Worm (Caenorhabditis elegans) whole organism, young adult: Measurements from ENCODE around the gene T14G12.6.

ENCODE experiments used
- B0261.1 ChIP-seq: sonication (generic microtip); optimal IDR thresholded peaks from 2 replicates; lab custom pipeline; 2016; ENCODE audit warnings: mild to moderate bottlenecking, missing genetic modification characterization, moderate library complexity, missing compliant biosample characterization
- C06A6.2 ChIP-seq: fragments of 200-800 bp; sonication (Bioruptor generic); conservative IDR thresholded peaks from 2 replicates; pipeline ENCODE4 v1.3.6; 2022; ENCODE audit warnings: missing genetic modification characterization, missing compliant biosample characterization
- C17E4.6 ChIP-seq: fragments of 200-800 bp; sonication (Bioruptor generic); IDR thresholded peaks from 2 replicates; pipeline ENCODE4 v1.3.6; 2022; ENCODE audit warnings: missing genetic modification reagents, missing genetic modification characterization, missing compliant biosample characterization
- D2030.7 ChIP-seq: fragments of 200-800 bp; sonication (Bioruptor generic); IDR thresholded peaks from 2 replicates; pipeline ENCODE4 v1.3.6; 2022; ENCODE audit warnings: missing genetic modification reagents, missing genetic modification characterization, missing compliant biosample characterization
- F33H1.4 ChIP-seq: fragments of 200-800 bp; sonication (Bioruptor generic); IDR thresholded peaks from 2 replicates; pipeline ENCODE4 v1.3.6; 2022; ENCODE audit warnings: missing genetic modification reagents, missing genetic modification characterization, missing compliant biosample characterization
- F37B4.10 ChIP-seq: fragments of 200-800 bp; sonication (Bioruptor generic); IDR thresholded peaks from 2 replicates; pipeline ENCODE4 v1.3.6; 2022; ENCODE audit warnings: missing genetic modification characterization, missing compliant biosample characterization
- F39B2.1 ChIP-seq: fragments of 200-800 bp; sonication (Bioruptor generic); IDR thresholded peaks from 2 replicates; pipeline ENCODE4 v1.3.6; 2022; ENCODE audit warnings: missing genetic modification reagents, missing genetic modification characterization, missing compliant biosample characterization
- F49E8.2 ChIP-seq: sonication (generic microtip); optimal IDR thresholded peaks from 3 replicates; lab custom pipeline; 2017; ENCODE audit warnings: missing genetic modification characterization, mild to moderate bottlenecking, missing compliant biosample characterization, antibody characterized with exemption, moderate library complexity; ENCODE audit not compliant: insufficient read depth
- F55B11.4 ChIP-seq: sonication (generic microtip); optimal IDR thresholded peaks from 2 replicates; lab custom pipeline; 2016; ENCODE audit warnings: missing compliant biosample characterization, missing genetic modification characterization, borderline replicate concordance; ENCODE audit not compliant: insufficient read depth
- K11D2.4 ChIP-seq: fragments of 200-800 bp; sonication (Bioruptor generic); IDR thresholded peaks from 2 replicates; pipeline ENCODE4 v1.3.6; 2022; ENCODE audit warnings: missing genetic modification reagents, missing genetic modification characterization, missing compliant biosample characterization
- T26A5.8 ChIP-seq: sonication (generic microtip); optimal IDR thresholded peaks from 2 replicates; lab custom pipeline; 2016; ENCODE audit warnings: missing genetic modification characterization, missing compliant biosample characterization
- Y67H2A.10 ChIP-seq: fragments of 200-800 bp; sonication (Bioruptor generic); conservative IDR thresholded peaks from 2 replicates; pipeline ENCODE4 v1.3.6; 2022; ENCODE audit warnings: missing genetic modification reagents, missing genetic modification characterization, missing compliant biosample characterization
- Y95B8A.8 ChIP-seq: fragments of 200-800 bp; sonication (Bioruptor generic); IDR thresholded peaks from 2 replicates; pipeline ENCODE4 v1.3.6; 2022; ENCODE audit warnings: missing genetic modification reagents, missing genetic modification characterization, missing compliant biosample characterization
- akir-1 ChIP-seq: fragments of 200-800 bp; sonication (Bioruptor generic); optimal IDR thresholded peaks from 2 replicates; lab custom pipeline; 2018; ENCODE audit warnings: mild to moderate bottlenecking, missing genetic modification characterization, moderate library complexity, missing compliant biosample characterization
- atf-7 ChIP-seq: sonication (generic microtip); optimal IDR thresholded peaks from 2 replicates; lab custom pipeline; 2017; ENCODE audit warnings: mild to moderate bottlenecking, missing genetic modification characterization, missing compliant biosample characterization
- bed-1 ChIP-seq: fragments of 200-800 bp; sonication (Bioruptor generic); IDR thresholded peaks from 2 replicates; pipeline ENCODE4 v1.3.6; 2022; ENCODE audit warnings: missing genetic modification reagents, missing genetic modification characterization, missing compliant biosample characterization
- bed-2 ChIP-seq: fragments of 200-800 bp; sonication (Bioruptor generic); IDR thresholded peaks from 2 replicates; pipeline ENCODE4 v1.3.6; 2022; ENCODE audit warnings: missing genetic modification reagents, missing genetic modification characterization, missing compliant biosample characterization
- cebp-2 ChIP-seq: fragments of 200-800 bp; sonication (Bioruptor generic); IDR thresholded peaks from 2 replicates; pipeline ENCODE4 v1.3.6; 2022; ENCODE audit warnings: missing genetic modification characterization, missing compliant biosample characterization
- ceh-27 ChIP-seq: fragments of 200-800 bp; sonication (Bioruptor generic); optimal IDR thresholded peaks from 2 replicates; lab custom pipeline; 2018; ENCODE audit warnings: mild to moderate bottlenecking, missing genetic modification characterization, moderate library complexity, missing compliant biosample characterization
- ceh-79 ChIP-seq: sonication (generic microtip); optimal IDR thresholded peaks from 2 replicates; lab custom pipeline; 2017; ENCODE audit warnings: mild to moderate bottlenecking, missing genetic modification characterization, missing compliant biosample characterization
- ceh-91 ChIP-seq: fragments of 200-800 bp; sonication (Bioruptor generic); IDR thresholded peaks from 2 replicates; pipeline ENCODE4 v1.3.6; 2022; ENCODE audit warnings: missing genetic modification reagents, missing genetic modification characterization, missing compliant biosample characterization
- die-1 ChIP-seq: sonication (generic microtip); optimal IDR thresholded peaks from 2 replicates; lab custom pipeline; 2016; ENCODE audit warnings: missing genotype, mild to moderate bottlenecking, missing genetic modification characterization, missing compliant biosample characterization
- dpff-1 ChIP-seq: sonication (generic microtip); optimal IDR thresholded peaks from 2 replicates; lab custom pipeline; 2017; ENCODE audit warnings: mild to moderate bottlenecking, missing genetic modification characterization, missing compliant biosample characterization
- ets-4 ChIP-seq: fragments of 200-800 bp; sonication (Bioruptor generic); optimal IDR thresholded peaks from 2 replicates; lab custom pipeline; 2018; ENCODE audit warnings: mild to moderate bottlenecking, missing genetic modification characterization, missing compliant biosample characterization
- hlh-12 ChIP-seq: sonication (generic microtip); optimal IDR thresholded peaks from 2 replicates; lab custom pipeline; 2016; ENCODE audit warnings: missing genetic modification characterization, missing compliant biosample characterization
- hlh-26 ChIP-seq: fragments of 200-800 bp; sonication (Bioruptor generic); conservative IDR thresholded peaks from 2 replicates; pipeline ENCODE4 v1.3.6; 2022; ENCODE audit warnings: missing genetic modification reagents, missing genetic modification characterization, missing compliant biosample characterization
- hmg-20 ChIP-seq: fragments of 200-800 bp; sonication (Bioruptor generic); IDR thresholded peaks from 2 replicates; pipeline ENCODE4 v1.3.6; 2022; ENCODE audit warnings: missing genetic modification reagents, missing genetic modification characterization, missing compliant biosample characterization
- hrde-1 ChIP-seq: sonication (generic microtip); optimal IDR thresholded peaks from 2 replicates; lab custom pipeline; 2016; ENCODE audit warnings: missing genetic modification characterization, mild to moderate bottlenecking, missing compliant biosample characterization, moderate library complexity, missing genotype, missing genetic modification reagents, borderline replicate concordance
- lin-26 ChIP-seq: fragments of 200-800 bp; sonication (Bioruptor generic); IDR thresholded peaks from 2 replicates; pipeline ENCODE4 v1.3.6; 2022; ENCODE audit warnings: missing genetic modification reagents, missing genetic modification characterization, missing compliant biosample characterization
- lin-40 ChIP-seq: sonication (generic microtip); optimal IDR thresholded peaks from 2 replicates; lab custom pipeline; 2016; ENCODE audit warnings: missing genetic modification characterization, mild to moderate bottlenecking, missing compliant biosample characterization, missing genotype, missing genetic modification reagents
- lsl-1 ChIP-seq: fragments of 200-800 bp; sonication (Bioruptor generic); optimal IDR thresholded peaks from 2 replicates; lab custom pipeline; 2018; ENCODE audit warnings: mild to moderate bottlenecking, missing genetic modification characterization, moderate library complexity, missing compliant biosample characterization
- madf-3 ChIP-seq: fragments of 200-800 bp; sonication (Bioruptor generic); IDR thresholded peaks from 2 replicates; pipeline ENCODE4 v1.3.6; 2022; ENCODE audit warnings: missing genetic modification reagents, missing genetic modification characterization, missing compliant biosample characterization
- mcd-1 ChIP-seq: fragments of 200-800 bp; sonication (Bioruptor generic); IDR thresholded peaks from 2 replicates; pipeline ENCODE4 v1.3.6; 2022; ENCODE audit warnings: missing genetic modification reagents, missing genetic modification characterization, missing compliant biosample characterization
- mes-4 ChIP-seq: sonication (generic microtip); optimal IDR thresholded peaks from 2 replicates; lab custom pipeline; 2016; ENCODE audit warnings: missing genotype, missing genetic modification characterization, missing compliant biosample characterization
- mxl-1 ChIP-seq: sonication (generic microtip); optimal IDR thresholded peaks from 2 replicates; lab custom pipeline; 2016; ENCODE audit warnings: missing genetic modification characterization, missing compliant biosample characterization
- nfya-1 ChIP-seq: sonication (generic microtip); optimal IDR thresholded peaks from 2 replicates; lab custom pipeline; 2017; ENCODE audit warnings: antibody characterized with exemption, missing compliant biosample characterization, missing genetic modification characterization, borderline replicate concordance; ENCODE audit not compliant: insufficient read depth
- nhr-80 ChIP-seq: sonication (generic microtip); optimal IDR thresholded peaks from 2 replicates; lab custom pipeline; 2016; ENCODE audit warnings: missing genetic modification characterization, missing compliant biosample characterization
- pha-4 ChIP-seq: fragments of 150-350 bp; sonication (generic microtip); optimal IDR thresholded peaks from 2 replicates; lab custom pipeline; 2014; ENCODE audit warnings: missing biosample characterization, missing genetic modification reagents, missing genetic modification characterization
- snpc-1.1 ChIP-seq: sonication (generic microtip); optimal IDR thresholded peaks from 2 replicates; lab custom pipeline; 2017; ENCODE audit warnings: missing genetic modification characterization, mild to moderate bottlenecking, missing compliant biosample characterization, antibody characterized with exemption, moderate library complexity, missing genotype, missing genetic modification reagents; ENCODE audit not compliant: insufficient read depth
- snpc-1.3 ChIP-seq: sonication (generic microtip); optimal IDR thresholded peaks from 2 replicates; lab custom pipeline; 2017; ENCODE audit warnings: missing genetic modification characterization, mild to moderate bottlenecking, missing compliant biosample characterization, antibody characterized with exemption, moderate library complexity, missing genotype, missing genetic modification reagents; ENCODE audit not compliant: insufficient read depth
- snpc-4 ChIP-seq, 5 experiments: fragments of 150-350 bp in 1 of 5; sonication (generic microtip) in 4 of 5; optimal IDR thresholded peaks; 2 replicates each; lab custom pipeline; 2014 to 2018; ENCODE audit warnings: missing genetic modification characterization in 5 of 5, missing biosample characterization in 3 of 5, antibody characterized with exemption in 2 of 5, mild to moderate bottlenecking in 2 of 5, missing compliant biosample characterization in 2 of 5, missing genotype in 2 of 5, moderate library complexity in 2 of 5, missing genetic modification reagents in 1 of 5
- zfh-2 ChIP-seq: fragments of 200-800 bp; sonication (Bioruptor generic); conservative IDR thresholded peaks from 2 replicates; pipeline ENCODE4 v1.3.6; 2022; ENCODE audit warnings: missing genetic modification reagents, missing genetic modification characterization, missing compliant biosample characterization
- ztf-22 ChIP-seq: fragments of 200-800 bp; sonication (Bioruptor generic); optimal IDR thresholded peaks from 2 replicates; lab custom pipeline; 2018; ENCODE audit warnings: mild to moderate bottlenecking, missing genetic modification characterization, moderate library complexity, missing compliant biosample characterization

The T14G12.6 gene

DNA sequence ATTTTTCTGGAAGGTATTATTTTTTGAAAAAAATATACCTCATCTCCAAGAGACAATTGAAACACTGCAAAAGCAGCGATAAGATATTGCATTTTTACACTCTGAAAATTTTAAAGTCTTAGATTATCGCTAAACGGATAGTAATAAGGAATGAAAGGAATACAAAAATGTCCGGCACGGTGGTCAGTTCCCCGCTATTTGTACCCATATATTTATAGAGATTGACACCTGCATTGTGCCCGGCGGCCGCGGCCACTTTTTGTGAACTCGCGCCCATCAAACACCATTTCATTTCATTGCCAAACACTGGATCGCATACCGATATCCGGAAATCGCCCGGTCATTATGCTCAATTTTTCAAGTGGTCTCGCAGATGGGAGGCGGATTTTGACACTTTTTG lies 33.5 kb upstream of the T14G12.6 start, which contains the start of gene idpp-5:
TSS of gene idpp-5 (minus strand) at position 101 of the 400 bp plus-strand sequence.
- TF ChIP-seq Y67H2A.10 (GFP tag; lab: Robert Waterston, UW) (no peak), zfh-2 (no peak), bed-2 (GFP tag; lab: Robert Waterston, UW) (no peak), F55B11.4 (tag; lab: Kevin White, UChicago) (no peak), C06A6.2 (GFP tag; lab: Robert Waterston, UW) (no peak), ceh-27 (GFP tag; lab: Kevin White, UChicago) (no peak), snpc-1.1 (tag; lab: Kevin White, UChicago) (no peak), lsl-1 (GFP tag; lab: Kevin White, UChicago) (no peak), ztf-22 (no peak), lin-26 (GFP tag; lab: Robert Waterston, UW) (no peak), C17E4.6 (GFP tag; lab: Robert Waterston, UW) (no peak)

ce11 chrX:3791098-3791497 lies 31.9 kb upstream of the T14G12.6 start:
- no peak for TF ChIP-seq atf-7 (tag; lab: Kevin White, UChicago)
- no peak for TF ChIP-seq pha-4 (tag; lab: Kevin White, UChicago)
- TF ChIP-seq Y95B8A.8 (GFP tag; lab: Robert Waterston, UW), result no peak
- no peak for TF ChIP-seq F37B4.10 (GFP tag; lab: Robert Waterston, UW)
- TF ChIP-seq F33H1.4 (GFP tag; lab: Robert Waterston, UW), result no peak
- no peak for TF ChIP-seq nhr-80 (tag; lab: Kevin White, UChicago)
- no peak for TF ChIP-seq C17E4.6 (GFP tag; lab: Robert Waterston, UW)
- no peak for TF ChIP-seq F55B11.4 (tag; lab: Kevin White, UChicago)
- no peak for TF ChIP-seq dpff-1 (tag; lab: Kevin White, UChicago)
- TF ChIP-seq madf-3 (GFP tag; lab: Robert Waterston, UW), result no peak
- TF ChIP-seq mxl-1 (tag; lab: Kevin White, UChicago), result no peak
- TF ChIP-seq snpc-4 (GFP tag; optimal IDR thresholded peaks at IDR 0.05; lab: Kevin White, UChicago), result no peak
- no peak for TF ChIP-seq snpc-4 (tag; optimal IDR thresholded peaks at IDR 0.05; lab: Kevin White, UChicago)

- TF ChIP-seq akir-1 (GFP tag; lab: Kevin White, UChicago) (no peak), hlh-12 (tag; lab: Kevin White, UChicago) (no peak), B0261.1 (tag; lab: Kevin White, UChicago) (no peak), snpc-1.3 (tag; lab: Kevin White, UChicago) (no peak), T26A5.8 (tag; lab: Kevin White, UChicago) (no peak), nfya-1 (tag; lab: Kevin White, UChicago) (no peak), ets-4 (no peak), die-1 (peak; percentile 0), F49E8.2 (no peak), cebp-2 (GFP tag; lab: Robert Waterston, UW) (no peak), hrde-1 (tag; lab: Kevin White, UChicago) (no peak), hmg-20 (GFP tag; lab: Robert Waterston, UW) (no peak), ceh-91 (GFP tag; lab: Robert Waterston, UW) (no peak), hlh-26 (GFP tag; lab: Robert Waterston, UW) (no peak), ceh-79 (tag; lab: Kevin White, UChicago) (no peak), K11D2.4 (0 out of 2 replicates have a peak, but pooled peaks have one; percentile 36), mcd-1 (GFP tag; lab: Robert Waterston, UW) (no peak), F33H1.4 (GFP tag; lab: Robert Waterston, UW) (no peak), bed-2 (GFP tag; lab: Robert Waterston, UW) (no peak), mes-4 (tag; lab: Kevin White, UChicago) (no peak), F39B2.1 (GFP tag; lab: Robert Waterston, UW) (no peak), Y95B8A.8 (GFP tag; lab: Robert Waterston, UW) (no peak), ceh-27 (GFP tag; lab: Kevin White, UChicago) (peak; percentile 44), D2030.7 (GFP tag; lab: Robert Waterston, UW) (no peak), bed-1 (GFP tag; lab: Robert Waterston, UW) (no peak), snpc-4 (GFP tag; optimal IDR thresholded peaks at IDR 0.05; lab: Kevin White, UChicago) (no peak), snpc-4 (tag; optimal IDR thresholded peaks at IDR 0.05; lab: Kevin White, UChicago) (peak in 1 of 4 experiments; percentile 1), lin-40 (tag; lab: Kevin White, UChicago) (peak; percentile 71)
Observed at ce11 chrX:3788483-3788882, 29.2 kb upstream of the T14G12.6 start.
